Fruit fly (Drosophila melanogaster) whole organism, embryonic: ENCODE data around the gene Usp10.

Source experiments
- Atf3 ChIP-seq: fragments of 200-800 bp; sonication (Bioruptor generic); optimal IDR thresholded peaks from 3 replicates; lab custom pipeline; 2016; ENCODE audit warnings: missing biosample characterization, missing genetic modification characterization
- Atf6 ChIP-seq: fragments of 200-800 bp; sonication (Bioruptor generic); IDR thresholded peaks from 2 replicates; pipeline ENCODE4 v1.3.6; 2022; ENCODE audit warnings: missing biosample characterization, missing genetic modification characterization
- Awh ChIP-seq: fragments of 200-800 bp; sonication (Bioruptor generic); IDR thresholded peaks from 2 replicates; pipeline ENCODE4, ENCODE4 v1.3.6; 2022; ENCODE audit warnings: missing biosample characterization, missing genetic modification characterization
- Bteb2 ChIP-seq: fragments of 200-800 bp; sonication (Bioruptor generic); optimal IDR thresholded peaks from 2 replicates; lab custom pipeline; 2016; ENCODE audit warnings: missing biosample characterization, missing genetic modification characterization
- CG10267 ChIP-seq: fragments of 200-800 bp; sonication (Bioruptor generic); optimal IDR thresholded peaks from 2 replicates; lab custom pipeline; 2018; ENCODE audit warnings: missing biosample characterization, mild to moderate bottlenecking, missing genetic modification characterization, moderate library complexity
- CG10366 ChIP-seq: fragments of 200-800 bp; sonication (Bioruptor generic); IDR thresholded peaks from 2 replicates; pipeline ENCODE4 v1.3.6; 2022; ENCODE audit warnings: missing biosample characterization, missing genetic modification characterization
- CG11247 ChIP-seq: fragments of 200-800 bp; sonication (Bioruptor generic); IDR thresholded peaks from 2 replicates; pipeline ENCODE4 v1.3.6; 2022; ENCODE audit warnings: missing biosample characterization, missing genetic modification characterization
- CG12769 ChIP-seq: fragments of 200-800 bp; sonication (Bioruptor generic); optimal IDR thresholded peaks from 2 replicates; lab custom pipeline; 2019; ENCODE audit warnings: missing biosample characterization, mild to moderate bottlenecking, missing genetic modification characterization, moderate library complexity
- CG13775 ChIP-seq: fragments of 200-800 bp; sonication (Bioruptor generic); optimal IDR thresholded peaks from 3 replicates; lab custom pipeline; 2017; ENCODE audit warnings: missing biosample characterization, mild to moderate bottlenecking, missing genetic modification characterization
- CG14965 ChIP-seq: fragments of 200-800 bp; sonication (Bioruptor generic); optimal IDR thresholded peaks from 2 replicates; lab custom pipeline; 2016; ENCODE audit warnings: missing biosample characterization, missing genetic modification characterization, borderline replicate concordance
- CG15011 ChIP-seq: fragments of 200-800 bp; sonication (Bioruptor generic); optimal IDR thresholded peaks from 3 replicates; lab custom pipeline; 2018; ENCODE audit warnings: missing biosample characterization, mild to moderate bottlenecking, missing genetic modification characterization
- CG15269 ChIP-seq: fragments of 200-800 bp; sonication (Bioruptor generic); optimal IDR thresholded peaks from 2 replicates; lab custom pipeline; 2018; ENCODE audit warnings: missing biosample characterization, mild to moderate bottlenecking, missing genetic modification characterization, moderate library complexity
- CG15514 ChIP-seq: fragments of 200-800 bp; sonication (Bioruptor generic); optimal IDR thresholded peaks from 3 replicates; lab custom pipeline; 2017; ENCODE audit warnings: missing biosample characterization, missing genetic modification characterization, mild to moderate bottlenecking, moderate library complexity, missing genetic modification reagents
- CG2120 ChIP-seq: fragments of 200-800 bp; sonication (Bioruptor generic); optimal IDR thresholded peaks from 3 replicates; lab custom pipeline; 2016; ENCODE audit warnings: missing biosample characterization, missing genetic modification characterization
- CG3163 ChIP-seq: fragments of 200-800 bp; sonication (Bioruptor generic); optimal IDR thresholded peaks from 3 replicates; lab custom pipeline; 2016; ENCODE audit warnings: missing biosample characterization, missing genetic modification characterization
- CG3407 ChIP-seq: fragments of 200-800 bp; sonication (Bioruptor generic); optimal IDR thresholded peaks from 2 replicates; lab custom pipeline; 2018; ENCODE audit warnings: missing biosample characterization, mild to moderate bottlenecking, missing genetic modification characterization
- CG3838 ChIP-seq: fragments of 200-800 bp; sonication (Bioruptor generic); optimal IDR thresholded peaks from 3 replicates; lab custom pipeline; 2016; ENCODE audit warnings: missing biosample characterization, missing genetic modification characterization
- CG4424 ChIP-seq: fragments of 200-800 bp; sonication (Bioruptor generic); optimal IDR thresholded peaks from 3 replicates; lab custom pipeline; 2016; ENCODE audit warnings: missing biosample characterization, missing genetic modification characterization
- CG5180 ChIP-seq: fragments of 200-800 bp; sonication (Bioruptor generic); optimal IDR thresholded peaks from 3 replicates; lab custom pipeline; 2017; ENCODE audit warnings: missing biosample characterization, missing genetic modification characterization, mild to moderate bottlenecking, moderate library complexity, missing genetic modification reagents
- CG6654 ChIP-seq: fragments of 200-800 bp; sonication (Bioruptor generic); optimal IDR thresholded peaks from 2 replicates; lab custom pipeline; 2017; ENCODE audit warnings: missing biosample characterization, mild to moderate bottlenecking, missing genetic modification characterization
- CG6791 ChIP-seq: fragments of 200-800 bp; sonication (Bioruptor generic); IDR thresholded peaks from 3 replicates; pipeline ENCODE4 v1.3.6; 2022; ENCODE audit warnings: missing biosample characterization, missing genetic modification characterization; ENCODE audit not compliant: partially characterized antibody
- CG7372 ChIP-seq: fragments of 200-800 bp; sonication (Bioruptor generic); IDR thresholded peaks from 2 replicates; pipeline ENCODE4 v1.3.6; 2022; ENCODE audit warnings: missing biosample characterization, missing genetic modification characterization
- CG7745 ChIP-seq: fragments of 200-800 bp; sonication (Bioruptor generic); optimal IDR thresholded peaks from 2 replicates; lab custom pipeline; 2018; ENCODE audit warnings: missing biosample characterization, mild to moderate bottlenecking, missing genetic modification characterization, moderate library complexity
- Chrac-16 ChIP-seq: fragments of 200-800 bp; sonication (Bioruptor generic); optimal IDR thresholded peaks from 3 replicates; lab custom pipeline; 2016; ENCODE audit warnings: missing biosample characterization, missing genetic modification characterization
- Dip2 ChIP-seq: fragments of 200-800 bp; sonication (Bioruptor generic); IDR thresholded peaks from 2 replicates; pipeline ENCODE4 v1.3.6; 2022; ENCODE audit warnings: missing biosample characterization, missing genetic modification characterization
- Fer3 ChIP-seq: fragments of 200-800 bp; sonication (Bioruptor generic); optimal IDR thresholded peaks from 2 replicates; lab custom pipeline; 2018; ENCODE audit warnings: missing biosample characterization, mild to moderate bottlenecking, missing genetic modification characterization, moderate library complexity
- HLH54F ChIP-seq: fragments of 200-800 bp; sonication (Bioruptor generic); optimal IDR thresholded peaks from 3 replicates; lab custom pipeline; 2016; ENCODE audit warnings: missing biosample characterization, missing genetic modification characterization
- Hr78 ChIP-seq, 2 experiments: fragments of 200-800 bp in 1 of 2; fragments of >200 bp in 1 of 2; sonication (Bioruptor generic) in 1 of 2; optimal IDR thresholded peaks; 2 replicates each; lab custom pipeline; 2017 to 2019; ENCODE audit warnings: missing biosample characterization in 2 of 2, missing genetic modification characterization in 2 of 2, mild to moderate bottlenecking in 1 of 2, moderate library complexity in 1 of 2
- Pdp1 ChIP-seq, 2 experiments: fragments of 200-800 bp; sonication (Bioruptor generic); optimal IDR thresholded peaks; 3 replicates each; lab custom pipeline; 2016; ENCODE audit warnings: missing biosample characterization in 2 of 2, missing genetic modification characterization in 2 of 2, mild to moderate bottlenecking in 1 of 2, moderate library complexity in 1 of 2
- Rfx ChIP-seq: fragments of 200-800 bp; sonication (Bioruptor generic); IDR thresholded peaks from 2 replicates; pipeline ENCODE4 v1.3.6; 2022; ENCODE audit warnings: missing biosample characterization, missing genetic modification characterization
- Spps ChIP-seq: fragments of 200-800 bp; sonication (Bioruptor generic); optimal IDR thresholded peaks from 2 replicates; lab custom pipeline; 2018; ENCODE audit warnings: missing biosample characterization, mild to moderate bottlenecking, missing genetic modification characterization
- Tbp ChIP-seq: fragments of >200 bp; optimal IDR thresholded peaks from 2 replicates; lab custom pipeline; 2018; ENCODE audit warnings: missing biosample characterization, missing genetic modification characterization
- abd-A ChIP-seq: fragments of 200-800 bp; sonication (Bioruptor generic); optimal IDR thresholded peaks from 3 replicates; lab custom pipeline; 2019; ENCODE audit warnings: missing biosample characterization, mild to moderate bottlenecking, missing genetic modification characterization, moderate library complexity
- bbx ChIP-seq: fragments of 200-800 bp; sonication (Bioruptor generic); IDR thresholded peaks from 2 replicates; pipeline ENCODE4 v1.3.6; 2022; ENCODE audit warnings: missing biosample characterization, missing genetic modification characterization; ENCODE audit not compliant: partially characterized antibody
- bowl ChIP-seq: fragments of 200-800 bp; sonication (Bioruptor generic); IDR thresholded peaks from 2 replicates; pipeline ENCODE4 v1.3.6; 2022; ENCODE audit warnings: missing biosample characterization, missing genetic modification characterization
- br ChIP-seq: fragments of >200 bp; optimal IDR thresholded peaks from 2 replicates; lab custom pipeline; 2017
- cato ChIP-seq: fragments of 200-800 bp; sonication (Bioruptor generic); optimal IDR thresholded peaks from 2 replicates; lab custom pipeline; 2016; ENCODE audit warnings: missing biosample characterization, missing genetic modification characterization, borderline replicate concordance
- chinmo ChIP-seq: fragments of 200-800 bp; sonication (Bioruptor generic); IDR thresholded peaks from 4 replicates; pipeline ENCODE4 v1.3.6; 2022; ENCODE audit warnings: missing biosample characterization, missing genetic modification characterization; ENCODE audit not compliant: partially characterized antibody
- cwo ChIP-seq: fragments of 200-800 bp; sonication (Bioruptor generic); optimal IDR thresholded peaks from 3 replicates; lab custom pipeline; 2017; ENCODE audit warnings: missing biosample characterization, missing genetic modification characterization, mild to moderate bottlenecking, moderate library complexity, missing genetic modification reagents
- dan ChIP-seq: fragments of 200-800 bp; sonication (Bioruptor generic); IDR thresholded peaks from 2 replicates; pipeline ENCODE4 v1.3.6; 2022; ENCODE audit warnings: missing biosample characterization, missing genetic modification characterization
- jigr1 ChIP-seq: fragments of 200-800 bp; sonication (Bioruptor generic); IDR thresholded peaks from 3 replicates; pipeline ENCODE4 v1.3.6; 2022; ENCODE audit warnings: missing biosample characterization, missing genetic modification characterization
- kni ChIP-seq: fragments of 200-800 bp; sonication (Bioruptor generic); optimal IDR thresholded peaks from 3 replicates; lab custom pipeline; 2017; ENCODE audit warnings: mild to moderate bottlenecking, missing biosample characterization, missing genetic modification reagents, missing genetic modification characterization
- lmd ChIP-seq: fragments of 200-800 bp; sonication (Bioruptor generic); IDR thresholded peaks from 2 replicates; pipeline ENCODE4 v1.3.6; 2022; ENCODE audit warnings: missing biosample characterization, missing genetic modification characterization
- mld ChIP-seq: fragments of 200-800 bp; sonication (Bioruptor generic); IDR thresholded peaks from 3 replicates; pipeline ENCODE4 v1.3.6; 2022; ENCODE audit warnings: missing biosample characterization, missing genetic modification characterization; ENCODE audit not compliant: partially characterized antibody
- pzg ChIP-seq: fragments of 200-800 bp; sonication (Bioruptor generic); optimal IDR thresholded peaks from 3 replicates; lab custom pipeline; 2018; ENCODE audit warnings: missing biosample characterization, mild to moderate bottlenecking, missing genetic modification characterization, moderate library complexity
- sd ChIP-seq: fragments of 200-800 bp; sonication (Bioruptor generic); optimal IDR thresholded peaks from 3 replicates; lab custom pipeline; 2018; ENCODE audit warnings: missing biosample characterization, mild to moderate bottlenecking, missing genetic modification characterization, moderate library complexity
- seq ChIP-seq: fragments of 200-800 bp; sonication (Bioruptor generic); IDR thresholded peaks from 2 replicates; pipeline ENCODE4 v1.3.6; 2022; ENCODE audit warnings: missing biosample characterization, missing genetic modification characterization
- ssp ChIP-seq: fragments of 200-800 bp; sonication (Bioruptor generic); IDR thresholded peaks from 2 replicates; pipeline ENCODE4 v1.3.6; 2022; ENCODE audit warnings: missing biosample characterization, missing genetic modification characterization
- sug ChIP-seq: fragments of 200-800 bp; optimal IDR thresholded peaks from 2 replicates; lab custom pipeline; 2019; ENCODE audit warnings: missing biosample characterization, mild to moderate bottlenecking, missing genetic modification characterization, moderate library complexity

The Usp10 gene

dm6 chr3L:882892-883255 lies 11.2 kb downstream of the Usp10 start (continued):
- TF ChIP-seq pzg: no peak
- TF ChIP-seq br (lab: Kevin White, UChicago): no peak
- peak; percentile 21 for TF ChIP-seq kni (GFP tag; lab: Kevin White, UChicago)
- TF ChIP-seq cato (GFP tag; lab: Kevin White, UChicago): no peak
- TF ChIP-seq Rfx (GFP tag; lab: Robert Waterston, UW): 0 out of 2 replicates have a peak, but pooled peaks have one; percentile 29
- TF ChIP-seq sug (tag; lab: Kevin White, UChicago): peak; percentile 41
- TF ChIP-seq CG4424 (GFP tag; lab: Kevin White, UChicago): no peak
- no peak for TF ChIP-seq Awh (GFP tag; lab: Robert Waterston, UW)
- no peak for TF ChIP-seq jigr1 (GFP tag; lab: Robert Waterston, UW)
- TF ChIP-seq Chrac-16 (GFP tag; lab: Kevin White, UChicago): no peak
- TF ChIP-seq sd (tag; lab: Kevin White, UChicago): peak; percentile 83
- TF ChIP-seq abd-A: peak; percentile 70
- no peak for TF ChIP-seq CG6654 (GFP tag; lab: Kevin White, UChicago)
- TF ChIP-seq lmd: 0 out of 2 replicates have a peak, but pooled peaks have one; percentile 18
- TF ChIP-seq bbx (GFP tag; lab: Robert Waterston, UW): no peak
- peak; percentile 7 for TF ChIP-seq CG15514
- no peak for TF ChIP-seq bowl
- no peak for TF ChIP-seq CG15011 (GFP tag; lab: Kevin White, UChicago)
- peak; percentile 38; the same call in 1 of the 2 replicates for TF ChIP-seq seq
- peak; percentile 59 for TF ChIP-seq Dip2 (GFP tag; lab: Robert Waterston, UW)
- TF ChIP-seq CG3163 (GFP tag; lab: Kevin White, UChicago): peak; percentile 94
- TF ChIP-seq Hr78 (GFP tag; optimal IDR thresholded peaks at IDR 0.05; lab: Kevin White, UChicago): peak in 1 of 2 experiments; percentile 51
- TF ChIP-seq CG13775 (GFP tag; lab: Kevin White, UChicago): no peak
- peak; percentile 45; the same call in 1 of the 3 replicates for TF ChIP-seq CG6791 (GFP tag; lab: Robert Waterston, UW)
- TF ChIP-seq cwo (GFP tag; lab: Kevin White, UChicago): no peak
- no peak for TF ChIP-seq CG12769 (tag; lab: Kevin White, UChicago)
- no peak for TF ChIP-seq CG11247 (GFP tag; lab: Robert Waterston, UW)
- no peak for TF ChIP-seq CG14965 (GFP tag; lab: Kevin White, UChicago)
- no peak for TF ChIP-seq ssp (GFP tag; lab: Robert Waterston, UW)
- TF ChIP-seq Atf6 (GFP tag; lab: Robert Waterston, UW): no peak

DNA sequence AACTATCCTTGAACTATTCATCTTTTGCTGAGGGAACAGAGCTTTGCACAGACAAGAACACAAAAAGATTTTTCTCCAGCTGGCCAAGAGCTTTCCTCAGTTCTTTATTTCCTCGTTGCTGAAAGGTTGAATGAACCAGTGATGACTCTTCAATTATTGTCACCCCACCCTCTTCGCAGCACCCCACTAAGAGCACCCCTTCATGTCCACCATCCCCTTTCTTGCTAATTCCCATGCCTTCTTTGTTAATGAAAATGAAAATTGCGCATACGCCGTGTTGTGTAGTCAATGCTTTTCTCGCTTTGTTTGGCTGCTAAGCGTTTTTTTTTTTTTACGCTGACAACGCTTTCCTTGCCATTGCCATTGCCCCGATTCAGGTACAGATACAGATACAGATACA lies 12.1 kb downstream of the Usp10 start:
- TF ChIP-seq Spps (tag; lab: Kevin White, UChicago) (no peak), CG10366 (GFP tag; lab: Robert Waterston, UW) (no peak), CG15514 (peak; percentile 20), chinmo (GFP tag; lab: Robert Waterston, UW) (0 out of 4 replicates have a peak, but pooled peaks have one; percentile 10), HLH54F (GFP tag; lab: Kevin White, UChicago) (no peak), CG3838 (GFP tag; lab: Kevin White, UChicago) (no peak), CG12769 (tag; lab: Kevin White, UChicago) (no peak), CG7372 (GFP tag; lab: Robert Waterston, UW) (peak; percentile 12; the same call in 1 of the 2 replicates), dan (no peak)

DNA sequence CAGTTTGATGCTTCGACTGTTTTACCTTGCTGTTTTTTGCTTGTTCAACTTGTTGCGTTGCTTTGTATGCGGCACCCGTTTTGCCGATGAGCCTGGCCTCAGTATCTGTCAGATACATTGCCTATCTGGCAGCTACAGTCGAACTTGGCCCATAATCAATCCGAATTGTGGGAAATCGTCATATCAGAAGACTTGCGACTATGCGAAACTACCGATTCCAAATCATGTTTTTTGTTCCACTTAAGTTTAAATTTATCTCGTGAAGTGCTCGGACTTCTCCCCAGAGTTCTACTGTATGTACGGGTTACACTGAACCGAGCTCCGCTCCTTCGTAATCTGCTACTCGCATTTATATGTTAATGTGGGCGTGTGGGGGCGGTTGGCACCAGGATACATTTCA lies 12.5 kb downstream of the Usp10 start:
- TF ChIP-seq mld (GFP tag; lab: Robert Waterston, UW) (no peak), Fer3 (tag; lab: Kevin White, UChicago) (peak; percentile 23), Bteb2 (no peak), CG2120 (GFP tag; lab: Kevin White, UChicago) (peak; percentile 5), CG15269 (tag; lab: Kevin White, UChicago) (no peak), Tbp (no peak), Pdp1 (GFP tag; optimal IDR thresholded peaks at IDR 0.05; lab: Kevin White, UChicago) (no peak), CG10267 (tag; lab: Kevin White, UChicago) (no peak), CG5180 (GFP tag; lab: Kevin White, UChicago) (no peak), Atf3 (GFP tag; lab: Kevin White, UChicago) (no peak), CG7745 (tag; lab: Kevin White, UChicago) (no peak), CG3407 (GFP tag; lab: Kevin White, UChicago) (no peak)
